Worm (Caenorhabditis elegans) whole organism, young adult: ENCODE measurements around the gene F31E3.12.

ENCODE experiments used
- C17E4.6 ChIP-seq: fragments of 200-800 bp; sonication (Bioruptor generic); IDR thresholded peaks from 2 replicates; pipeline ENCODE4 v1.3.6; 2022; ENCODE audit warnings: missing genetic modification reagents, missing genetic modification characterization, missing compliant biosample characterization
- T26A5.8 ChIP-seq: sonication (generic microtip); optimal IDR thresholded peaks from 2 replicates; lab custom pipeline; 2016; ENCODE audit warnings: missing genetic modification characterization, missing compliant biosample characterization
- ama-1 ChIP-seq, 3 experiments: fragments of 150-350 bp in 1 of 3; sonication (generic microtip) in 2 of 3; optimal IDR thresholded peaks; 2 replicates each; lab custom pipeline; 2014 to 2018; ENCODE audit warnings: missing biosample characterization in 2 of 3, missing genetic modification characterization in 2 of 3, missing genetic modification reagents in 2 of 3
- ets-4 ChIP-seq: fragments of 200-800 bp; sonication (Bioruptor generic); optimal IDR thresholded peaks from 2 replicates; lab custom pipeline; 2018; ENCODE audit warnings: mild to moderate bottlenecking, missing genetic modification characterization, missing compliant biosample characterization
- hlh-12 ChIP-seq: sonication (generic microtip); optimal IDR thresholded peaks from 2 replicates; lab custom pipeline; 2016; ENCODE audit warnings: missing genetic modification characterization, missing compliant biosample characterization
- madf-6 ChIP-seq: fragments of 200-800 bp; sonication (Bioruptor generic); IDR thresholded peaks from 2 replicates; pipeline ENCODE4 v1.3.6; 2022; ENCODE audit warnings: missing genetic modification reagents, missing genetic modification characterization, missing compliant biosample characterization
- madf-8 ChIP-seq: fragments of 200-800 bp; sonication (Bioruptor generic); conservative IDR thresholded peaks from 2 replicates; pipeline ENCODE4 v1.3.6; 2022; ENCODE audit warnings: missing genetic modification reagents, missing genetic modification characterization, missing compliant biosample characterization
- sea-2 ChIP-seq: fragments of 200-800 bp; sonication (Bioruptor generic); IDR thresholded peaks from 2 replicates; pipeline ENCODE4 v1.3.6; 2022; ENCODE audit warnings: missing genetic modification characterization, missing compliant biosample characterization
- snpc-4 ChIP-seq, 5 experiments: fragments of 150-350 bp in 1 of 5; sonication (generic microtip) in 4 of 5; optimal IDR thresholded peaks; 2 replicates each; lab custom pipeline; 2014 to 2018; ENCODE audit warnings: missing genetic modification characterization in 5 of 5, missing biosample characterization in 3 of 5, antibody characterized with exemption in 2 of 5, mild to moderate bottlenecking in 2 of 5, missing compliant biosample characterization in 2 of 5, missing genotype in 2 of 5, moderate library complexity in 2 of 5, missing genetic modification reagents in 1 of 5

ce11 chrIII:7013764-7014163 lies 44.6 kb downstream of the F31E3.12 start:
- TF ChIP-seq madf-6 (GFP tag; lab: Robert Waterston, UW) (no peak), hlh-12 (tag; lab: Kevin White, UChicago) (no peak), ama-1 (optimal IDR thresholded peaks at IDR 0.05; lab: Kevin White, UChicago) (no peak), ama-1 (GFP tag; optimal IDR thresholded peaks at IDR 0.05; lab: Kevin White, UChicago) (no peak), madf-8 (GFP tag; lab: Robert Waterston, UW) (no peak), snpc-4 (GFP tag; optimal IDR thresholded peaks at IDR 0.05; lab: Kevin White, UChicago) (no peak), snpc-4 (tag; optimal IDR thresholded peaks at IDR 0.05; lab: Kevin White, UChicago) (no peak), C17E4.6 (GFP tag; lab: Robert Waterston, UW) (no peak), sea-2 (GFP tag; lab: Robert Waterston, UW) (no peak), ets-4 (GFP tag; lab: Kevin White, UChicago) (no peak), T26A5.8 (no peak)
